Worm (Caenorhabditis elegans) whole organism, mixed stage, embryonic: ENCODE measurements around the gene ZC196.3.

Source experiments
- bed-3 ChIP-seq: fragments of 200-800 bp; sonication (Bioruptor generic); optimal IDR thresholded peaks from 3 replicates; lab custom pipeline; 2018; ENCODE audit warnings: mild to moderate bottlenecking, missing genetic modification characterization, moderate library complexity, missing compliant biosample characterization
- ces-1 ChIP-seq: fragments of 150-350 bp; optimal IDR thresholded peaks from 2 replicates; lab custom pipeline; 2014; ENCODE audit warnings: missing biosample characterization, missing genetic modification reagents, missing genetic modification characterization
- nhr-12 ChIP-seq: fragments of 150-350 bp; optimal IDR thresholded peaks from 2 replicates; lab custom pipeline; 2014; ENCODE audit warnings: missing biosample characterization, missing genetic modification characterization
- pha-4 ChIP-seq: fragments of 150-350 bp; optimal IDR thresholded peaks from 2 replicates; lab custom pipeline; 2018; ENCODE audit warnings: missing biosample characterization, missing genetic modification reagents, missing genetic modification characterization

ce11 chrV:8760416-8760815 lies 23.9 kb downstream of the ZC196.3 start, which contains the start of gene ddn-1:
- no peak for TF ChIP-seq pha-4 (tag; lab: Kevin White, UChicago)
- TF ChIP-seq nhr-12 (tag; lab: Kevin White, UChicago), result no peak
- TF ChIP-seq ces-1 (GFP tag; lab: Kevin White, UChicago), result no peak
- TF ChIP-seq bed-3 (GFP tag; lab: Kevin White, UChicago), result no peak
